Fruit fly (Drosophila melanogaster): Measurements from ENCODE around the gene myd.

DNA sequence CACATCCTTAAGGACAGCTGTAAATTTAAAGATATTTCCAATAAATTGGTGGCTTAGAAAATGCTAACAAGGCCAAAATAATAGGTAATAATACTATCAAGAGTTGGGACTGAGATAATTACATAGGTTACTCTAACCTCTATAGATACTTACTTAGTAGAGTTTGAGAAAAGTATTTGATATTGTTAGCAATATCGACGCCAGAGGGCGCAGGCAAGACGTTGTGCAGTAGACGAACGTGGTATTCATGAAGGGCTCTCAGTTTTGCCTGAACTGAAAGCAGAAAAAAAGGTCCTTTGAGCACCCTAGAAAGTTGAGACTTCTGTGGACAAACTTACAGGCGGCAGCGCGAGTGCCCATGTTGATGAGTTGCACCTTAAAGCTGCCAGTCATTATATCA lies 64.9 kb downstream of the myd start:
- TF ChIP-seq psq (optimal IDR thresholded peaks at IDR 0.05) = no peak
- no peak for TF ChIP-seq h (optimal IDR thresholded peaks at IDR 0.05)
- TF ChIP-seq Sin3A (optimal IDR thresholded peaks at IDR 0.05) = no peak
- TF ChIP-seq ttk (optimal IDR thresholded peaks at IDR 0.05) = no peak

All from Kc167 (cell line).